Worm (Caenorhabditis elegans): Measurements from ENCODE around the gene cyp-31A2.
"Not testable (repeated sequence)": the region's sequence is repeated elsewhere in the genome, so short reads cannot be mapped to it uniquely, and the experiment has no call there.

cyp-31A2 gene

DNA sequence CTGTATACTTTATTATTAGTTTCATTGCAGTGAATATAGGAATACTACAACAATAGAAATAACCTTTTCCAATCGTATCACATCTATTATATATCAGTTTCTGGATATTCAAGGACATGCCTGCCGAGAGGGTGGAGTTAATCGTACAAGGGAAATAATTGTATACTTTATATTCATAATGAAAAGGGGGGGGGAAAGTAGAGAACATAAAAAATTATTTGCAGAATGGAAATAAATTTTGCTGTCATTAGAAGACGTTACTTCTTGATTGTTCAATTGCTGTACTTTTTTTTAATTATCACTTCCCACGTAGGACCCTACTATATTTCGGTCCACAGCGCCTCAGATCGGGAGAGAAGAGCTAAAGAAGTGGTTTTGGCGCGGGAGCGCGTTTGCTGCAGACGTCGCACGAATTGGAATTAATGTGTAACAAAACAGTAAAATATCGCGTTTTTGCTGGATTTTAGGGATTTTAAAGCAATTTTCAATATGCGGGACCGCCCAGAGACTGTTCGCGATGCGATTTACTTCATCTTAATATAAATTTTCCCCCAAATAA is 5.4 kb upstream of the cyp-31A2 start, which contains the start of gene dsl-6:
TSS of gene dsl-6 (minus strand) at position 51 of the 559 bp plus-strand sequence.
- not testable (repeated sequence) for TF ChIP-seq fkh-6 (tag; optimal IDR thresholded peaks at IDR 0.05); ceh-19 (GFP tag; optimal IDR thresholded peaks at IDR 0.05); ceh-31 (tag; optimal IDR thresholded peaks at IDR 0.05)

DNA sequence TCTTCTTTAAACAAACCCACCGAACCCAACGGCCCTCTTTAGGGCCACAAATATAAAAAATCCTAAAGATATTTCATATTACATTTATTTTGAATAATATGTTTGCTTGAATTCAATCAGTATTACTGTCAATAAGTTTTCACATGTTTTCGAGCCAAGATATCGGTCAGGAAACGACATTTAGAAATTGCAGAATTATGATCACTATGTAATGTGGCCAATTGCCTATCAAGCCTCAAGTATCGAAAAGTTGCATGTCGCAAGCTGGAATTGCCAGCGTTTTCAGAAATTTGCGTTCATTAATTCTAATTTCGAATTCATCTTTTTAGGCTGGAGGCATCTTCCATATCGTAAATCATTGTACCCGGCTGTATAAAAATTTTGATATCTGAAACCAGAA is 2.3 kb upstream of the cyp-31A2 start:
- TF ChIP-seq elt-2 (tag; optimal IDR thresholded peaks at IDR 0.05) (no peak), Y22D7AL.16 (tag; optimal IDR thresholded peaks at IDR 0.05) (no peak), madf-2 (tag; optimal IDR thresholded peaks at IDR 0.05) (no peak), eyg-1 (tag; optimal IDR thresholded peaks at IDR 0.05) (no peak), lin-11 (tag; optimal IDR thresholded peaks at IDR 0.05) (no peak), F13H6.1 (tag; optimal IDR thresholded peaks at IDR 0.05) (no peak)

DNA sequence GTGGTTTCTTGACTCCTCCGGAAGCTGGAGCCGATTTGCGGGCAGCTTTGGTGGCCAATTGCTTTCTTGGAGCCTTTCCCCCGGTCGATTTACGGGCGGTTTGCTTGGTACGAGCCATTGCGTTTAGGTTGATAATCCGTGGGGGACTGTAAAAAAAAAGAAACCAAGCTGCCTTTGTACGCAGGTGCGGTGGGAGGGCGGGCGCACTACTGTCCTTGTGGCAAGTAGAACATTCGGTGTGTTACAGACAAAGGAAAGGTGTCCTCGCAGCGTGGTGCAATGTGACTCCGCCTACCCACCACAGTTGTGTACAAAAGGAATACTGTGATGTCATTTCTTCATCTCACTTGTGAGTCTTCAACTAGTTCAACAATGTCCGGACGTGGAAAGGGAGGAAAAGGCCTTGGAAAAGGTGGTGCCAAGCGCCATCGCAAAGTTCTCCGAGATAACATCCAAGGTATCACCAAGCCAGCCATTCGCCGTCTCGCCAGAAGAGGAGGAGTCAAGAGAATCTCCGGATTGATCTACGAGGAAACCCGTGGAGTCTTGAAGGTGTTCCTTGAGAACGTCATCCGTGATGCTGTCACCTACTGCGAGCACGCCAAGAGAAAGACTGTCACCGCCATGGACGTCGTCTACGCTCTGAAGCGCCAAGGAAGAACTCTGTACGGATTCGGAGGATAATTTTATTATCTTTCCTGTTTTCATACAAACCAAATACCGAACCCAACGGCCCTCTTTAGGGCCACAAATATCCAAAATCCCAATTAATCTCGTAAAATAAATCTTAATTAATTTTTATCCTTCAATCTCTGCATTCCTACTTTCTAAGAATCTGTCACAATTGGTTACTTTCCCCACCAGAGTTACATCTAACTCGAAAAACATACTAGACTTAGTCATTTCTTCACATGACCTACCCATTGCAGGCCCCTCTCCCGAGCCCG is 3.3 kb downstream of the cyp-31A2 start, which contains the start of the genes his-63 and his-64:
TSS of gene his-63 (minus strand) at position 118 of the 947 bp plus-strand sequence.
TSS of gene his-64 (plus strand) at position 373 of the 947 bp plus-strand sequence.
- TF ChIP-seq ref-2 (tag; optimal IDR thresholded peaks at IDR 0.05) (peak; percentile 3), sox-2 (GFP tag; IDR thresholded peaks at IDR 0.05) (peak; percentile 36)

DNA sequence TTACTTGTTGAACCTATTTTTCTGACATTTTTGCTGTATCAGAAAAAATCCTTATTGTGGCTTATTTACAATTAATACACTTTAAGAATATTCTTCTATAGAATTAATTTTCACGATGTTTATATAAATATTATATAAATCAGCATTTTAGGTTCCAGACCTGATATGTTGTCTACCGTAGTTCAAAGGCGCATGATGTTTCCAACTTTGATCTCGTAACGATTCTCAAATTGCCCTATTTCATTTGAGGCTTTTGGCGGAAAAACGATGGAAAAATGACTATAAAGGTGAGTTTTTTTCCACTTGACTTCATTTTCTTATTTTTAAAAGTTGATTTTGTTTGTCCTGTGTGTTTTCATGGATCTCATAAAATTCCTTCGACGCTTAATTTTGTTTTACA is 6.3 kb downstream of the cyp-31A2 start, which contains the start of gene gfat-2:
TSS of gene gfat-2 (plus strand) at position 145 of the 400 bp plus-strand sequence.
- TF ChIP-seq pha-2 (tag; optimal IDR thresholded peaks at IDR 0.05): no peak
- TF ChIP-seq mec-3 (tag; optimal IDR thresholded peaks at IDR 0.05; ENCODE audit: borderline replicate concordance): no peak

DNA sequence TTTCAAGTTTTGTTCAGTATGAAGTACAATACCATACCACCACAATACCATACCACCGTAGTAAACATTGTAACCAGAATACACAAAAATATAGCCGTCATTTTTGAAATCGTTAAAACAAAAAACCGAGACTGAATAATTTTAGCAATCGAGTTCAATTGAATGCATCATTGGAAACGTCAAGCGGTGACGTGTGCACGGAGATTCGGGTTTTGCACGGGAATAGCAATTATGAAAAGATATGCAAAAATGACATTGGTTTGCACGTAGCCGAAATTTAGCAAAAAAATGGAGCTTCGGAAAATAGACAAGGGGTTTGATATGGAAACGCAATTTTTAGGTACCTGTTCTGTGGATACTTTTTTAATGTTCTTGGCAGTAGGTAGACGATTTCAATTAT is 11.2 kb downstream of the cyp-31A2 start, which contains the start of gene F22B3.10:
TSS of gene F22B3.10 (minus strand) at position 101 of the 400 bp plus-strand sequence.
- TF ChIP-seq pag-3 (tag; optimal IDR thresholded peaks at IDR 0.05; ENCODE audit: borderline replicate concordance) (no peak), sox-2 (GFP tag; IDR thresholded peaks at IDR 0.05) (no peak)

DNA sequence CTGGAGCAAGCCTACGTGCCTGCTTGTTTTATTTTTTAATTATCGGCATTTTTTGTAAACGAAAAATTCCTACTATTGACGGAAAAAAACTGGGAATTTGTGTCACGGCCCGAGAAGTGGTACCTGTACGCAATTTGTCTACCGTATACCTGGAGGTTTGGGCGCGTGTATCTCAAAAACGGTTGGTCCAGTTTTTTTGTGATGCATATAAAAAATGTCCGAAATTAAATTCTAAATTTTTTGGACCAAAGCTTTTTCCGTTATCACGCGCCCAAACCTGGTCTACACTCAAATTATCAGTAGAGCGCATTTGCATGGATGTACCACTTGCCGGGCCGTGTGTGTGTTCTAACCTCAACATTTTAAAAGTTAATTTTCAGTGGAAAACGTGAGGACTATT is 13.0 kb downstream of the cyp-31A2 start, which contains the start of gene F22B3.5:
TSS of gene F22B3.5 (minus strand) at position 101 of the 400 bp plus-strand sequence.
- TF ChIP-seq lin-11, ets-4, ref-2 (tag; optimal IDR thresholded peaks at IDR 0.05): not testable (repeated sequence)

DNA sequence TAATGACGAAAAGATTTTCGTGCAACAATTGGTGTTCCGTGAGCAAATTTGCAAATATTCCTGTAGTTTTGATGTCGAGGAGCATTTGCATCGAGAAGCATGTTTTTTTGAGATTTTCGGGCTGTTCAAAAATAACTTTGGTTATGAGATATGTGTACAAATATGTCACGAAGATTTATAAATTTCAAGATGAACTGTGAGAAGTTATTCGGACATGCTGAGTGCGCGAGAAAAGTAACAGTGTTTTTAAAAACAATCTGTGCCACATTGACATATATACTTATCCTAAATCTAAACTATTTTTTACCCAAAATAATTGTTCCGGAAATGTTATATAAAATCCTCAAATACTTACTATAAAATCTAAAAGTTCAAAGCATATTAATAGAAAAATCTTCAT is 17.9 kb downstream of the cyp-31A2 start, which contains the start of gene F22B3.7:
TSS of gene F22B3.7 (minus strand) at position 101 of the 400 bp plus-strand sequence.
- TF ChIP-seq ets-4 (tag; optimal IDR thresholded peaks at IDR 0.05): no peak
- TF ChIP-seq lim-6 (tag; optimal IDR thresholded peaks at IDR 0.05): no peak
- no peak for TF ChIP-seq odd-2 (tag; optimal IDR thresholded peaks at IDR 0.05)
- no peak for TF ChIP-seq ceh-24 (tag; optimal IDR thresholded peaks at IDR 0.05)

DNA sequence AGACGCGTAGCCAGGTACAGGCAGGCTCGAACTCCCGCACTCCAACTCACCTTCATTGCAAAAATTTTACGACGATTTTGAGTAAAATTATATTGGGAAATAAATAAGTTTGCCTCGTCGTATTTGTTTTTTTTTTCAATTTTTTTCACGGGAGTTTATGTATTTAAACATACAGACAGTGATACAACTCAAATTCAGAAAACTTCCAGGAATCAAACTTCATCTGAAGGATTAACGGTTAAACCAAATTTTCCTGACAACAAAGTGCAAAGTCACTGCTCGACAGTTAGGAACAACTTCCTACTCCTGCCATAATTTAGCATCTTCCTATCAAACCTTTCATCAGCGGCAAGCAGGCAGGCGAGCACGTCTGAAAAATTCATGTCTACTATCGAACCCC is 21.1 kb downstream of the cyp-31A2 start, which contains the start of gene F22B3.8:
TSS of gene F22B3.8 (minus strand) at position 101 of the 400 bp plus-strand sequence.
- TF ChIP-seq K02D7.2 (tag; optimal IDR thresholded peaks at IDR 0.05) (no peak), sox-4 (tag; optimal IDR thresholded peaks at IDR 0.05) (no peak), odd-2 (tag; optimal IDR thresholded peaks at IDR 0.05) (no peak), ceh-19 (GFP tag; optimal IDR thresholded peaks at IDR 0.05) (no peak)

DNA sequence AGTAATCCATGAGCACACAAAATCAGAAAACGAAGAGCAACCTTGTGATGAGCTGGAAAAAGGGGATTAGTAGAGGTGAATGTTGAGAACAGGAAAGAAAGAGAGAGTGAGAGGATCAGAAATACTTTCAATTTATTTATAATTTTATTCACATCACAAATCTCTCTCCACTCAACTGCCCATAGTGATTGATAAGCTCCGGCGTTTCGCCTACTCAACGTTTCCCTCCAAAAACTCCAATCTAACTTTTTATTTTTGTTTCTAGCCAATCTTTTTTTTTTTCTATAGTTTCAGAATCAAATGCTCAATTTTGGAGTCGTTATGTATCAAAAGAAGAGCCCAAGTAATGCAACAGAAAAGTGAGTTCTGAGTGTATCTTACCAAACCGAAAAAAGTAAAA is 21.7 kb downstream of the cyp-31A2 start, which contains the start of gene kin-4:
TSS of gene kin-4 (plus strand) at position 301 of the 400 bp plus-strand sequence.
- TF ChIP-seq dve-1 (tag; optimal IDR thresholded peaks at IDR 0.05) (no peak), elt-4 (tag; optimal IDR thresholded peaks at IDR 0.05) (no peak), hlh-13 (GFP tag; optimal IDR thresholded peaks at IDR 0.05) (no peak), ceh-30 (tag; optimal IDR thresholded peaks at IDR 0.05) (no peak), pag-3 (tag; optimal IDR thresholded peaks at IDR 0.05; ENCODE audit: borderline replicate concordance) (no peak), ceh-48 (tag; optimal IDR thresholded peaks at IDR 0.05) (no peak), che-1 (tag; optimal IDR thresholded peaks at IDR 0.05) (no peak), ref-2 (tag; optimal IDR thresholded peaks at IDR 0.05) (no peak), unc-3 (GFP tag; conservative IDR thresholded peaks at IDR 0.05) (no peak), unc-3 (tag; optimal IDR thresholded peaks at IDR 0.05) (no peak), nhr-11 (tag; optimal IDR thresholded peaks at IDR 0.05) (no peak), ceh-34 (tag; optimal IDR thresholded peaks at IDR 0.05) (no peak), ceh-45 (GFP tag; IDR thresholded peaks at IDR 0.05) (no peak), unc-86 (tag; optimal IDR thresholded peaks at IDR 0.05) (no peak), ztf-16 (tag; optimal IDR thresholded peaks at IDR 0.05) (no peak)
